Fruit fly (Drosophila melanogaster): ENCODE measurements around the gene Sfp84E.

- TF ChIP-seq CTCF (optimal IDR thresholded peaks at IDR 0.05) (no peak), CG8478 (optimal IDR thresholded peaks at IDR 0.05) (no peak)
Measured at dm6 chr3R:7964751-7965319, 15.3 kb downstream of the Sfp84E start.
